Fruit fly (Drosophila melanogaster) whole organism, embryonic: ENCODE data around the gene CG10570.

Experiments
- CG11695 ChIP-seq: fragments of 200-800 bp; sonication (Bioruptor generic); IDR thresholded peaks from 3 replicates; pipeline ENCODE4 v1.3.6; 2022; ENCODE audit warnings: missing biosample characterization, missing genetic modification characterization
- odd ChIP-seq: fragments of 200-800 bp; sonication (Bioruptor generic); optimal IDR thresholded peaks from 2 replicates; lab custom pipeline; 2017; ENCODE audit warnings: missing biosample characterization, mild to moderate bottlenecking, missing genetic modification characterization

dm6 chr2L:18801704-18802103 is 9.3 kb downstream of the CG10570 start:
- TF ChIP-seq odd = no peak
- TF ChIP-seq CG11695 = no peak
